Worm (Caenorhabditis elegans) whole organism, L4/young adult: Measurements from ENCODE around the gene cthd-1.

ENCODE experiments used
- W03F9.2 ChIP-seq: fragments of 150-350 bp; optimal IDR thresholded peaks from 2 replicates; lab custom pipeline; 2014; ENCODE audit warnings: missing biosample characterization, missing genetic modification characterization
- dao-5 ChIP-seq: sonication (generic microtip); optimal IDR thresholded peaks from 2 replicates; lab custom pipeline; 2016; ENCODE audit warnings: missing genotype, missing genetic modification characterization, moderate library complexity, missing compliant biosample characterization
- him-1 ChIP-seq: sonication (generic microtip); optimal IDR thresholded peaks from 2 replicates; lab custom pipeline; 2016; ENCODE audit warnings: missing genotype, missing genetic modification reagents, missing genetic modification characterization, missing compliant biosample characterization

cthd-1 gene

ce11 chrV:9677977-9678376 lies at the start of gene cthd-1:
Gene cthd-1 (plus strand): TSS chrV:9678277.
- TF ChIP-seq W03F9.2 (no peak), him-1 (tag; lab: Kevin White, UChicago) (no peak)

DNA sequence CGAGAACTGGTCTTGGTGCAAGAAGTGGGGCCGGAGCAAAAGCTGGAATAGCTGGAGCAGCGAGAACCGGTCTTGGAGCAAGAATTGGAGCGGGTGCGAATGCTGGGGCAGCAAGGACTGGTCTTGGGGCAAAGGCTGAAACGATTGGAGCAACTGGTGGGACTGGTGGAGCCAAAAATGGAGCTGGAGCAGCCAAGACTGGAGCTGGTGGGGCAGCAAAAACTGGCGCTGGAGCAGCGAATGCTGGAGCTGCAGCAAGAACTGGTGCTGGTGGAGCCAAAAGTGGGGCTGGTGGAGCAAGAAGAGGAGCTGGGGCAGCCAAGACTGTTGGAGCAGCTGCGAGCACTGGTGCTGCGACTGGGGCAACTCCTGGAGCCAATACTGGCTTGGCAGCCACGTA lies 49.5 kb upstream of the cthd-1 start:
- no peak for TF ChIP-seq him-1 (tag; lab: Kevin White, UChicago)
- no peak for TF ChIP-seq dao-5 (tag; lab: Kevin White, UChicago)
- no peak for TF ChIP-seq W03F9.2

- no peak for TF ChIP-seq him-1 (tag; lab: Kevin White, UChicago)
- no peak for TF ChIP-seq W03F9.2
- TF ChIP-seq dao-5 (tag; lab: Kevin White, UChicago) = no peak
Measured at ce11 chrV:9629114-9629513, 49.0 kb upstream of the cthd-1 start, which contains the start of gene idpc-3. Gene idpc-3 (minus strand): TSS chrV:9629214.

DNA sequence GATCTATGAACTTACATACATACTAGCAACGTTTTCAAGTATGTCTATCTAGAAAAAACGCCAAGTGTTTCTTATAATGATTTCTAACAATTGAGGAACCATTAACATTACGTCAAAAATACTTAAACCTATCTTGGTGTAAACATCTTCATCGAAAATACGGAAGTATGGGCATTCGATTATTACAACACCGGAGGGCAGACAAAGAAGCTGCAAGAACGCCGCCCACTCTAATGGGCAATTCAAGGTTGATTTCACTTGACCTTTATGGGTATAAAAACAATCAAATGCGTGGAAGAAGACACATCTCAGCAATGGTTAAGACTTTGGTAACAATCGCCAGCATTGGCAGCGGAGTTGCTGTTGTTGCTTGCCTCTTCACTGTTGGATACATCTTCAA lies 48.4 kb upstream of the cthd-1 start, which contains the start of gene col-146:
Gene col-146 (plus strand): TSS at position 301 of the 400 bp plus-strand sequence.
- no peak for TF ChIP-seq him-1 (tag; lab: Kevin White, UChicago)
- TF ChIP-seq dao-5 (tag; lab: Kevin White, UChicago) = no peak
- TF ChIP-seq W03F9.2 = no peak

ce11 chrV:9630542-9630941 lies 47.5 kb upstream of the cthd-1 start:
- TF ChIP-seq dao-5 (tag; lab: Kevin White, UChicago) (no peak), him-1 (tag; lab: Kevin White, UChicago) (no peak), W03F9.2 (no peak)

DNA sequence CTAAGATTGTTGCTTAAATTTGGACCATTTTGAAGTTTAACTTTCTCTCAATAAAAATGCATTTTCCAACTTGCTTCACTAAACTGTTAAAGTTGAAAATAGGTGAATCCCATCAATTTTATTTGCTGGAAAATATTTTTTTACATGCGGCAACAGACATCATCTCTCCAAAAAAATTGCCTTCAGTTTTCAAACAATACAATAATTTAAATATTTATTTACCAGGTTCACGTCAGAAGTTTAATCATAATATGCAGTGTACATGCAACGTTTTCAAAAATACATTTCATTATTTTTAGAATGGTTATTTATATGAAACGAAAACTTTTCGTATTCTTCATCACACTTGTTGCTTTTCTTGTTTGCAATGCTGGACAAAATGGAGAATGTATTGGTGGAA lies 47.1 kb upstream of the cthd-1 start, which contains the start of gene T06E4.5:
Gene T06E4.5 (plus strand): TSS at position 301 of the 400 bp plus-strand sequence.
- TF ChIP-seq him-1 (tag; lab: Kevin White, UChicago) (no peak), W03F9.2 (no peak), dao-5 (tag; lab: Kevin White, UChicago) (no peak)

ce11 chrV:9632348-9632747 lies 45.7 kb upstream of the cthd-1 start:
- TF ChIP-seq dao-5 (tag; lab: Kevin White, UChicago) (no peak), him-1 (tag; lab: Kevin White, UChicago) (no peak), W03F9.2 (no peak)

DNA sequence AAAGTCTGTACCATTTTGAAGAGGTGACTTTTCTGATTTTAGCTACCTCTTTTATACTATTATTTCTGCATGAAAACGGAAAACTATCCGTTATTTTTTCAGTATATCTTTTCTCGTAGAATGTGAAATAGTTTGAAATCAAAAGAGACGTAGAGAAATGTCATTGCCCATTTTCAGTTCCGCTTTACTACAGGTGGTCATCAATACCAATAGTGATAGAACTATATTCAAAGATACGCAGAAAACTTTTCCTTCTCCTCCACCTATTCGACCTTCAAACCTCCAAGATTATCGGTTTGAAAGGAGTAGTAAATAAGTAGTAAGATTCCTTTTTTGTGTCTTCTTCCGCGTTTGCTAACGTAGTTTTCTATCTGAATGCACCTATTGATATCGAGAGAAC lies 44.8 kb upstream of the cthd-1 start, which contains the start of gene col-147:
Gene col-147 (minus strand): TSS at position 26 of the 400 bp plus-strand sequence.
- TF ChIP-seq him-1 (tag; lab: Kevin White, UChicago) = no peak
- no peak for TF ChIP-seq W03F9.2
- TF ChIP-seq dao-5 (tag; lab: Kevin White, UChicago) = no peak

- TF ChIP-seq W03F9.2 (no peak), him-1 (tag; lab: Kevin White, UChicago) (no peak), dao-5 (tag; lab: Kevin White, UChicago) (no peak)
Measured at ce11 chrV:9645507-9645906, 32.6 kb upstream of the cthd-1 start, which contains the start of the genes atl-1 and hcp-2. Gene atl-1 (minus strand): TSS chrV:9645595. Gene hcp-2 (plus strand): TSS chrV:9645859.

ce11 chrV:9651294-9651693 lies 26.8 kb upstream of the cthd-1 start, which contains the start of gene T06E4.21:
Gene T06E4.21 (plus strand): TSS chrV:9651594.
- TF ChIP-seq dao-5 (tag; lab: Kevin White, UChicago) (no peak), him-1 (tag; lab: Kevin White, UChicago) (no peak), W03F9.2 (no peak)

DNA sequence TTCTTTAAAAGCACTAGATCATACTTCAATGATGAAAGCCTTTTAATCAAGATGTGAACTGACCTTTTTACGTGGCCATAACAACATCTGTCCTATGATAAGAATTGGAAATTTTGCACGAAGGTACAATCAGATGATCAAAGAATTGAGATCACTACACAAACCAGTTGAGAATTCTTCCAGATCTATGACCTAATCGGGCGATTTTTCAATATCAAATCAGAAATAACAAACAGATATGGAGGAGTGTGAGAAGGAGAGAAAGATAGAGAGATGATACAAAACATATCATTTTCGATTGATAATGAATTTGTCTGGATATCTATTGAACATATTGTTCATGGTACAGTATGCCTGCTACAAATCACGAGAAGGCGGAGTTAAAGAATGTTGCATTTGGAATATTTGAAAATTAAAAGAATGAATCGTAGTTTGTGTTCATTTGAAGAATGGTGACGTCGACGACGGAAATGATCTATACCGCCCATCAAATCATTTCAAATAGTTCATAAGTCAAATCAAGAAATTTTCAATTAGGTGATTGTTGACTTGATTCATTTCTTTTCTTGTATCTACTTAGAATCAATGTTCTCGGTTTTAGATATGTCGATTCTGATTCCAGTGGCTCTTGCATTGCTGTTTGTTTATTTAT lies 23.8 kb upstream of the cthd-1 start, which contains the start of gene cyp-29A4:
Gene cyp-29A4 (plus strand): TSS at position 602 of the 652 bp plus-strand sequence.
- no peak for TF ChIP-seq W03F9.2
- TF ChIP-seq dao-5 (tag; lab: Kevin White, UChicago) = no peak
- no peak for TF ChIP-seq him-1 (tag; lab: Kevin White, UChicago)

ce11 chrV:9661514-9661913 lies 16.6 kb upstream of the cthd-1 start, which contains the start of gene pitr-4:
Gene pitr-4 (minus strand): TSS chrV:9661614.
- no peak for TF ChIP-seq him-1 (tag; lab: Kevin White, UChicago)
- no peak for TF ChIP-seq dao-5 (tag; lab: Kevin White, UChicago)
- TF ChIP-seq W03F9.2 = no peak

DNA sequence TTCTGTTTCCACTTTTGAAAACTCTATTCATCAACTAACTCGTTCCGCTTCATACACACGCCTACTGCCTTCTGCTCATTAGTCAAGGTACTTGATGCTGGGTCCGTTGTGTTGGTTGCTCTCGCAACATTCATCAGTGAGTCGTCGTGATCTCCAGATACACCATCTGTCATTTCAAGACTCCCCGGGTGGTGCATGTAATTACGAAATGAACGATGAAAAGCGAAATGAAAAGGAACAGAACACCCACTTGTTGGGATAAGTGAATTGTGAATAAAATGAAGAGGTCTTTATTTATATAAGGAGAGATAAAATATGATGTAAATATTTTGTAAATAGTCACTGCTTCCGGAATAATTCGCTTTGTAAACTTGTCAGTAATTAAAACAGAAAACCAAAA lies 14.1 kb upstream of the cthd-1 start:
- no peak for TF ChIP-seq him-1 (tag; lab: Kevin White, UChicago)
- no peak for TF ChIP-seq dao-5 (tag; lab: Kevin White, UChicago)
- TF ChIP-seq W03F9.2 = no peak

ce11 chrV:9664620-9665019 lies 13.5 kb upstream of the cthd-1 start:
- peak; percentile 58 for TF ChIP-seq him-1 (tag; lab: Kevin White, UChicago)
- TF ChIP-seq W03F9.2 = no peak
